Worm (Caenorhabditis elegans): ENCODE measurements around the gene ndub-2.

ndub-2 gene

DNA sequence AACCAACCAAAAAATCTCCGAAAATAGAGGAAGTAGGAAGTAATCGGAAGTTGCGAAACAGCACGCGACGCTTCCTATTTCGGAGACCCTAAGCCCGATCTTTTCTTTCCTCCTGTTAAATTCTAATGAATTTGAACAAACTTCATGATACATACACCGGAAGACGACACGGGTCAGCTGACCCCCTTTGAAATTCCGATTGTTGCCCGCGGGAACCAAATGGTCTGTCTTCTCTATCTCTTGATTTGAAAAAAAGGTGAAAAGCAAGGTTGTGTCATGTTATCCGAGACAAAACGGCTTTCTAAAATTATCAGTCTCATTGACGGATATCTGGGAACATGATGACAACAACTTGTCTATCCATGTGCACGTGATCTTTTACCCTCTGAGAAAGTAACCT is 37.1 kb upstream of the ndub-2 start (continued):
- TF ChIP-seq egl-13 (tag; optimal IDR thresholded peaks at IDR 0.05) (no peak), fkh-8 (tag; optimal IDR thresholded peaks at IDR 0.05) (no peak), Y116A8C.19 (tag; optimal IDR thresholded peaks at IDR 0.05; ENCODE audit: borderline replicate concordance) (no peak), jun-1 (tag; optimal IDR thresholded peaks at IDR 0.05) (no peak), lsy-2 (tag; optimal IDR thresholded peaks at IDR 0.05) (peak; percentile 33 to 71), ama-1 (optimal IDR thresholded peaks at IDR 0.05) (no peak), ceh-82 (tag; optimal IDR thresholded peaks at IDR 0.05) (no peak), nhr-71 (tag; optimal IDR thresholded peaks at IDR 0.05) (peak; percentile 89), egl-27 (tag; optimal IDR thresholded peaks at IDR 0.05) (no peak), fkh-4 (tag; optimal IDR thresholded peaks at IDR 0.05; ENCODE audit: borderline replicate concordance) (no peak), fos-1 (tag; optimal IDR thresholded peaks at IDR 0.05) (no peak), unc-86 (tag; optimal IDR thresholded peaks at IDR 0.05) (no peak), mdl-1 (tag; optimal IDR thresholded peaks at IDR 0.05) (peak in 1 of 2 experiments; percentile 63), unc-130 (tag; optimal IDR thresholded peaks at IDR 0.05) (peak; percentile 92), sox-4 (tag; optimal IDR thresholded peaks at IDR 0.05) (no peak), nhr-77 (tag; optimal IDR thresholded peaks at IDR 0.05) (no peak), F16B12.6 (tag; optimal IDR thresholded peaks at IDR 0.05) (no peak), nhr-90 (tag; optimal IDR thresholded peaks at IDR 0.05; ENCODE audit: poor library complexity) (no peak), nhr-237 (tag; optimal IDR thresholded peaks at IDR 0.05) (no peak), dsc-1 (tag; optimal IDR thresholded peaks at IDR 0.05) (no peak), efl-1 (optimal IDR thresholded peaks at IDR 0.05) (peak in 1 of 2 experiments; percentile 32), efl-1 (GFP tag; optimal IDR thresholded peaks at IDR 0.05 in 1 of 2) (no peak), fkh-10 (GFP tag; optimal IDR thresholded peaks at IDR 0.05) (no peak), sup-37 (GFP tag; optimal IDR thresholded peaks at IDR 0.05) (no peak), efl-3 (GFP tag; optimal IDR thresholded peaks at IDR 0.05) (no peak), C16A3.4 (tag; optimal IDR thresholded peaks at IDR 0.05) (no peak), elt-3 (tag; optimal IDR thresholded peaks at IDR 0.05) (no peak), C04F5.9 (tag; optimal IDR thresholded peaks at IDR 0.05) (no peak), ets-5 (GFP tag; IDR thresholded peaks at IDR 0.05) (no peak), xbp-1 (tag; optimal IDR thresholded peaks at IDR 0.05) (no peak), ces-1 (GFP tag; optimal IDR thresholded peaks at IDR 0.05) (no peak), lin-13 (GFP tag; optimal IDR thresholded peaks at IDR 0.05) (peak; percentile 15), alr-1 (tag; optimal IDR thresholded peaks at IDR 0.05; ENCODE audit: borderline replicate concordance) (no peak), lir-3 (tag; optimal IDR thresholded peaks at IDR 0.05; ENCODE audit: poor library complexity) (no peak), nhr-20 (tag; optimal IDR thresholded peaks at IDR 0.05) (peak; percentile 53), rnt-1 (tag; optimal IDR thresholded peaks at IDR 0.05) (peak; percentile 74), aha-1 (tag; optimal IDR thresholded peaks at IDR 0.05) (no peak), hlh-17 (GFP tag; optimal IDR thresholded peaks at IDR 0.05; ENCODE audit: borderline replicate concordance) (no peak), vab-15 (tag; optimal IDR thresholded peaks at IDR 0.05) (no peak), unc-98 (GFP tag; IDR thresholded peaks at IDR 0.05) (0 out of 2 replicates have a peak, but pooled peaks have one; percentile 3), isw-1 (GFP tag; IDR thresholded peaks at IDR 0.05) (no peak), nhr-28 (tag; optimal IDR thresholded peaks at IDR 0.05) (no peak), lin-39 (tag; optimal IDR thresholded peaks at IDR 0.05) (no peak), hlh-4 (tag; optimal IDR thresholded peaks at IDR 0.05) (no peak), skn-1 (tag; optimal IDR thresholded peaks at IDR 0.05) (no peak), lin-14 (GFP tag; optimal IDR thresholded peaks at IDR 0.05) (peak; percentile 77), mef-2 (tag; optimal IDR thresholded peaks at IDR 0.05) (no peak), mep-1 (tag; optimal IDR thresholded peaks at IDR 0.05) (no peak), snu-23 (GFP tag; optimal IDR thresholded peaks at IDR 0.05) (peak; percentile 55), nhr-84 (tag; optimal IDR thresholded peaks at IDR 0.05) (no peak), grh-1 (GFP tag; IDR thresholded peaks at IDR 0.05) (no peak), lin-35 (GFP tag; optimal IDR thresholded peaks at IDR 0.05) (no peak), blmp-1 (tag; optimal IDR thresholded peaks at IDR 0.05) (peak; percentile 81), nhr-19 (GFP tag; conservative IDR thresholded peaks at IDR 0.05) (peak; percentile 66)

Data from whole organism, L1 larva.